Worm (Caenorhabditis elegans) whole organism, mixed stage, embryonic: Measurements from ENCODE around the gene cmd-1.

ENCODE experiments used
- lin-13 ChIP-seq: fragments of 150-350 bp; optimal IDR thresholded peaks from 2 replicates; lab custom pipeline; 2014; ENCODE audit warnings: missing biosample characterization, missing genetic modification characterization
- lsy-2 ChIP-seq: fragments of 150-350 bp; optimal IDR thresholded peaks from 2 replicates; lab custom pipeline; 2014; ENCODE audit warnings: missing biosample characterization, missing genetic modification characterization
- mep-1 ChIP-seq: fragments of 150-350 bp; optimal IDR thresholded peaks from 2 replicates; lab custom pipeline; 2017; ENCODE audit warnings: missing biosample characterization, missing genetic modification reagents, missing genetic modification characterization, inconsistent platforms
- nhr-12 ChIP-seq: fragments of 150-350 bp; optimal IDR thresholded peaks from 2 replicates; lab custom pipeline; 2014; ENCODE audit warnings: missing biosample characterization, missing genetic modification characterization
- nhr-237 ChIP-seq: fragments of 150-350 bp; optimal IDR thresholded peaks from 2 replicates; lab custom pipeline; 2014; ENCODE audit warnings: missing biosample characterization, missing genetic modification characterization
- nhr-28 ChIP-seq: fragments of 150-350 bp; optimal IDR thresholded peaks from 2 replicates; lab custom pipeline; 2014; ENCODE audit warnings: missing biosample characterization, missing genetic modification characterization
- snpc-4 ChIP-seq: fragments of 150-350 bp; optimal IDR thresholded peaks from 2 replicates; lab custom pipeline; 2014; ENCODE audit warnings: missing biosample characterization, missing genetic modification characterization
- ztf-11 ChIP-seq: fragments of 150-350 bp; optimal IDR thresholded peaks from 2 replicates; lab custom pipeline; 2014; ENCODE audit warnings: missing biosample characterization, missing genetic modification characterization

DNA sequence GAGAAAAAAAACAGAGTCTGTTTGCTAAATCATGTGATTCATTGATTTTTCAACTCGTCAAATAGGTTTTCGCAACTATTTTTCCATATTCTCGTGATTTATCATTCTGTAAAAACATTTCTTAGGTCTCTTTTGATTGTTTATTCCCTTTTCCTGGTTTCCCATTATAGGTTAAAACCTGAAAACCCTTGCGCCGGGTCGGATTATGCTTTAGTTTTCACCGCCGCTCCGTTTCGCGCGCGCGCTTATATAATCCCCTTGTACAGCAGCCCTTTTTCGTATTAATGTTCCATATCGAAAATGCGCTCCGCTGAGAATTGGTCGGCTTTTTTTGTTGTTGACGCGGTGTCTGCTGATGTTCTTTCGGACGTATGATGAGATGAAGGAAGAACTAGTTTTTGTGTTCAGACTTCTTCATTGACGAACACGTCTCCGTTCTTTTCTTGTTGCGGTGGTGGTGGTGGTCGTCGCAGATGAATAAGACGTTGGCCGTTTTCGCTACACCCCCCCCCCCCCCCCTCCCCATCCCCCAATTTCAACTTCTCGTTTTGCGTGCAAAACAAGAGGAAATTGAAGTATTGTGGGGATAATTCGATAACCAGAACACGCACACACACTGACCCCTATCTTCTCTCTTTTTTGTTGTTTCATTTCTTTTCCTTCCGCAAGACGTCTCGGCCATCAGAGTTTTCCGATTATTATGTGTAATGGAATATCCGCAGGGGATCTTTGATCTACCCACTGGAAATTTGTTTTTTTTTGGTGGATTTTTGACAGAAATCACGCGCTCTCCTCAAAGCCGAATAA is 1.4 kb upstream of the cmd-1 start:
- TF ChIP-seq lin-13 (no peak), lsy-2 (tag; lab: Kevin White, UChicago) (no peak), ztf-11 (tag; lab: Kevin White, UChicago) (no peak), nhr-28 (no peak), mep-1 (tag; lab: Kevin White, UChicago) (no peak), nhr-12 (tag; lab: Kevin White, UChicago) (no peak), nhr-237 (tag; lab: Kevin White, UChicago) (no peak), snpc-4 (tag; lab: Kevin White, UChicago) (no peak)
